Worm (Caenorhabditis elegans): Measurements from ENCODE around the gene tag-294.

The tag-294 gene

DNA sequence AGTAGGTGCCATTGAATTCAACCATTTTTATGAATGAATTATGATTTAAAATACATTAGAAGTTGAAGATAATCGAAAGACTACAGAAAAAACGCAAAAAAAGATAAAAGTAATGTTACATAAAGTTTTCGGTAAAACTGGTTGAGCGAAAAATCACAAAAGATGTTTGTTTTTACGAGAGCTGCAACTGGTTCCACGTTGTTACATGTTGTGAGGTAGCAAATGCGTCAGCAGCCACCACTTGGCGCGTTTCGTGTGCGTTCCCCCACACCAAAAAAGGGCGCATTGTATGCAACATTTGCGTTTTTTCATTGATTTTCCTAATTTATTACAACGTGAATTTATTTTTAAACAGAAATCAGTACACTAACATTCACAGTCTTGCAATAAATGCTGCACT, 19.0 kb upstream of the tag-294 start, which contains the start of gene gakh-1 (continued):
- TF ChIP-seq madf-9 (GFP tag; conservative IDR thresholded peaks at IDR 0.05): no peak

- TF ChIP-seq aha-1 (tag) (peak; percentile 55), ceh-82 (tag; optimal IDR thresholded peaks at IDR 0.05) (no peak), pha-4 (GFP tag; IDR thresholded peaks at IDR 0.05) (no peak), pha-4 (tag; optimal IDR thresholded peaks at IDR 0.05) (peak; percentile 31), fkh-10 (GFP tag; optimal IDR thresholded peaks at IDR 0.05) (no peak)
Measured at ce11 chrX:5781294-5781693, 18.1 kb upstream of the tag-294 start.

ce11 chrX:5780672-5781182, 17.5 kb upstream of the tag-294 start, which contains the start of gene sft-4:
TSS of gene sft-4 (minus strand) at chrX:5780722.
- peak; percentile 26 for TF ChIP-seq nhr-11 (tag; optimal IDR thresholded peaks at IDR 0.05)
- no peak for TF ChIP-seq madf-5 (GFP tag; IDR thresholded peaks at IDR 0.05)
- peak; percentile 9 to 71 for TF ChIP-seq mdl-1 (tag; optimal IDR thresholded peaks at IDR 0.05)
- no peak for TF ChIP-seq zfp-2 (tag; optimal IDR thresholded peaks at IDR 0.05)
- TF ChIP-seq unc-62 (GFP tag; optimal IDR thresholded peaks at IDR 0.05 in 1 of 2): peak in 1 of 2 experiments; percentile 68
- no peak for TF ChIP-seq unc-62 (tag; optimal IDR thresholded peaks at IDR 0.05)
- TF ChIP-seq mxl-3 (GFP tag; optimal IDR thresholded peaks at IDR 0.05): peak; percentile 87
- TF ChIP-seq aha-1 (tag): peak; percentile 92
- no peak for TF ChIP-seq ceh-44 (GFP tag; IDR thresholded peaks at IDR 0.05)
- peak; percentile 49 for TF ChIP-seq dve-1 (tag; optimal IDR thresholded peaks at IDR 0.05; ENCODE audit: insufficient read depth)
- peak; percentile 35 for TF ChIP-seq dmd-6 (GFP tag; IDR thresholded peaks at IDR 0.05)
- TF ChIP-seq mep-1 (tag; optimal IDR thresholded peaks at IDR 0.05): peak; percentile 20
- TF ChIP-seq nhr-28 (tag; optimal IDR thresholded peaks at IDR 0.05): peak; percentile 92
- TF ChIP-seq mes-2 (tag; optimal IDR thresholded peaks at IDR 0.05; ENCODE audit: poor library complexity, severe bottlenecking): no peak
- peak in 1 of 2 experiments; percentile 66 for TF ChIP-seq lsy-2 (tag; optimal IDR thresholded peaks at IDR 0.05)
- TF ChIP-seq hlh-11 (tag; optimal IDR thresholded peaks at IDR 0.05): peak; percentile 45
- TF ChIP-seq pqm-1 (tag; optimal IDR thresholded peaks at IDR 0.05): peak; percentile 65
- TF ChIP-seq hlh-30 (tag; optimal IDR thresholded peaks at IDR 0.05; ENCODE audit: insufficient read depth): peak; percentile 75

- no peak for TF ChIP-seq snpc-1.2 (GFP tag; IDR thresholded peaks at IDR 0.05)
- TF ChIP-seq madf-5 (GFP tag; IDR thresholded peaks at IDR 0.05): no peak
- TF ChIP-seq mxl-3 (GFP tag; optimal IDR thresholded peaks at IDR 0.05): peak; percentile 80
- no peak for TF ChIP-seq saeg-2 (GFP tag; IDR thresholded peaks at IDR 0.05)
- TF ChIP-seq nhr-25 (tag; optimal IDR thresholded peaks at IDR 0.05; ENCODE audit: borderline replicate concordance, insufficient read depth): no peak
- peak; percentile 63 for TF ChIP-seq nhr-28 (tag; optimal IDR thresholded peaks at IDR 0.05)
- TF ChIP-seq egl-27 (tag; optimal IDR thresholded peaks at IDR 0.05): no peak
- TF ChIP-seq ceh-82 (tag; optimal IDR thresholded peaks at IDR 0.05): no peak
- no peak for TF ChIP-seq ceh-62 (tag; optimal IDR thresholded peaks at IDR 0.05)
- TF ChIP-seq mdt-29 (GFP tag; IDR thresholded peaks at IDR 0.05): no peak
- no peak for TF ChIP-seq skn-1 (tag; optimal IDR thresholded peaks at IDR 0.05)
- TF ChIP-seq ama-1 (optimal IDR thresholded peaks at IDR 0.05): no peak
- TF ChIP-seq zip-11 (GFP tag; IDR thresholded peaks at IDR 0.05): no peak
- no peak for TF ChIP-seq ZK337.2 (GFP tag; IDR thresholded peaks at IDR 0.05)
- peak; percentile 51; the same call in 1 of the 2 replicates for TF ChIP-seq ceh-20 (GFP tag; IDR thresholded peaks at IDR 0.05)
- no peak for TF ChIP-seq zfp-2 (tag; optimal IDR thresholded peaks at IDR 0.05)
- peak; percentile 35 for TF ChIP-seq aha-1 (tag)
- no peak for TF ChIP-seq daf-8 (GFP tag; IDR thresholded peaks at IDR 0.05)
- TF ChIP-seq daf-16 (GFP tag; optimal IDR thresholded peaks at IDR 0.05): peak in 1 of 2 experiments; percentile 52
- TF ChIP-seq daf-16 (tag; optimal IDR thresholded peaks at IDR 0.05): peak; percentile 68
- TF ChIP-seq dmd-8 (GFP tag; IDR thresholded peaks at IDR 0.05): no peak
- no peak for TF ChIP-seq Y48G9A.11 (GFP tag; IDR thresholded peaks at IDR 0.05)
- no peak for TF ChIP-seq daf-12 (tag; optimal IDR thresholded peaks at IDR 0.05)
- no peak for TF ChIP-seq duxl-1 (tag; optimal IDR thresholded peaks at IDR 0.05; ENCODE audit: poor library complexity)
- 0 out of 2 replicates have a peak, but pooled peaks have one; percentile 36 for TF ChIP-seq vab-7 (GFP tag; IDR thresholded peaks at IDR 0.05)
- TF ChIP-seq gei-8 (GFP tag; optimal IDR thresholded peaks at IDR 0.05): no peak
- TF ChIP-seq lir-3 (tag; optimal IDR thresholded peaks at IDR 0.05): no peak
- TF ChIP-seq T26A8.4 (GFP tag; IDR thresholded peaks at IDR 0.05): no peak
- 0 out of 2 replicates have a peak, but pooled peaks have one; percentile 16 for TF ChIP-seq arid-1 (GFP tag; conservative IDR thresholded peaks at IDR 0.05)
Measured at ce11 chrX:5775804-5776252, 12.6 kb upstream of the tag-294 start.

Measured in whole organism, L4 larva.